Worm (Caenorhabditis elegans) whole organism, L1 larva: ENCODE measurements around the gene sre-9.
A peak's percentile ranks its signal among the peaks of the same experiment; 100 is the strongest.

Experiments
- C04F5.9 ChIP-seq: sonication (generic microtip); optimal IDR thresholded peaks from 2 replicates; lab custom pipeline; 2016; ENCODE audit warnings: missing genetic modification characterization, missing compliant biosample characterization
- aha-1 ChIP-seq: fragments of 150-350 bp; optimal IDR thresholded peaks from 2 replicates; lab custom pipeline; 2014; ENCODE audit warnings: missing biosample characterization, missing genetic modification characterization
- alr-1 ChIP-seq: fragments of 200-800 bp; sonication (Bioruptor generic); optimal IDR thresholded peaks from 2 replicates; lab custom pipeline; 2018; ENCODE audit warnings: borderline replicate concordance, mild to moderate bottlenecking, missing genetic modification characterization, missing compliant biosample characterization
- aly-2 ChIP-seq: fragments of 150-350 bp; optimal IDR thresholded peaks from 2 replicates; lab custom pipeline; 2014; ENCODE audit warnings: missing biosample characterization, missing genetic modification characterization
- ceh-82 ChIP-seq, 3 experiments: fragments of 150-350 bp in 1 of 3; sonication (generic microtip) in 2 of 3; optimal IDR thresholded peaks; 2 replicates each; lab custom pipeline; 2014 to 2017; ENCODE audit warnings: missing biosample characterization in 3 of 3, missing genetic modification characterization in 3 of 3
- dpl-1 ChIP-seq, 3 experiments: fragments of 150-350 bp in 2 of 3; sonication (generic microtip) in 1 of 3; optimal IDR thresholded peaks; 2 replicates each; lab custom pipeline; 2014 to 2017; ENCODE audit warnings: missing biosample characterization in 3 of 3, missing genetic modification characterization in 3 of 3, missing genetic modification reagents in 3 of 3
- dsc-1 ChIP-seq: sonication (generic microtip); optimal IDR thresholded peaks from 2 replicates; lab custom pipeline; 2016; ENCODE audit warnings: mild to moderate bottlenecking, missing genetic modification characterization, missing compliant biosample characterization
- egl-13 ChIP-seq: sonication (generic microtip); optimal IDR thresholded peaks from 2 replicates; lab custom pipeline; 2016; ENCODE audit warnings: missing genotype, missing genetic modification reagents, missing genetic modification characterization, missing compliant biosample characterization
- elt-2 ChIP-seq: sonication (generic microtip); optimal IDR thresholded peaks from 2 replicates; lab custom pipeline; 2016; ENCODE audit warnings: missing genetic modification characterization, mild to moderate bottlenecking, inconsistent platforms, missing compliant biosample characterization, missing genetic modification reagents
- grh-1 ChIP-seq: fragments of 200-800 bp; sonication (Bioruptor generic); IDR thresholded peaks from 2 replicates; pipeline ENCODE4 v1.3.6; 2022; ENCODE audit warnings: missing genetic modification reagents, missing genetic modification characterization, missing compliant biosample characterization
- hlh-17 ChIP-seq: fragments of 200-800 bp; sonication (Bioruptor generic); optimal IDR thresholded peaks from 2 replicates; lab custom pipeline; 2018; ENCODE audit warnings: missing genetic modification characterization, mild to moderate bottlenecking, missing compliant biosample characterization, moderate library complexity, borderline replicate concordance
- hlh-4 ChIP-seq: sonication (generic microtip); optimal IDR thresholded peaks from 2 replicates; lab custom pipeline; 2016; ENCODE audit warnings: mild to moderate bottlenecking, missing genetic modification characterization, missing compliant biosample characterization
- hpl-2 ChIP-seq: fragments of 150-350 bp; optimal IDR thresholded peaks from 2 replicates; lab custom pipeline; 2014; ENCODE audit warnings: missing biosample characterization, missing genetic modification reagents, missing genetic modification characterization
- isw-1 ChIP-seq: fragments of 200-800 bp; sonication (Bioruptor generic); IDR thresholded peaks from 2 replicates; pipeline ENCODE4 v1.3.6; 2022; ENCODE audit warnings: missing genetic modification characterization, missing compliant biosample characterization
- lin-13 ChIP-seq: fragments of 150-350 bp; optimal IDR thresholded peaks from 2 replicates; lab custom pipeline; 2014; ENCODE audit warnings: missing biosample characterization, missing genetic modification reagents, missing genetic modification characterization
- lsy-2 ChIP-seq, 2 experiments: fragments of 150-350 bp; optimal IDR thresholded peaks; 2 replicates each; lab custom pipeline; 2014; ENCODE audit warnings: missing biosample characterization in 2 of 2, missing genetic modification characterization in 2 of 2
- mdl-1 ChIP-seq, 2 experiments: fragments of 150-350 bp; optimal IDR thresholded peaks; 2 replicates each; lab custom pipeline; 2014 to 2017; ENCODE audit warnings: missing biosample characterization in 2 of 2, missing genetic modification characterization in 2 of 2, inconsistent platforms in 1 of 2
- mep-1 ChIP-seq: fragments of 150-350 bp; optimal IDR thresholded peaks from 2 replicates; lab custom pipeline; 2014; ENCODE audit warnings: missing biosample characterization, missing genetic modification characterization
- nhr-11 ChIP-seq: fragments of 150-350 bp; optimal IDR thresholded peaks from 2 replicates; lab custom pipeline; 2014; ENCODE audit warnings: missing biosample characterization, missing genetic modification characterization
- nhr-12 ChIP-seq: sonication (generic microtip); optimal IDR thresholded peaks from 2 replicates; lab custom pipeline; 2017; ENCODE audit warnings: missing biosample characterization, missing genetic modification characterization
- nhr-19 ChIP-seq: fragments of 200-800 bp; sonication (Bioruptor generic); conservative IDR thresholded peaks from 2 replicates; pipeline ENCODE4 v1.3.6; 2022; ENCODE audit warnings: missing genetic modification characterization, missing compliant biosample characterization
- nhr-20 ChIP-seq: sonication (generic microtip); optimal IDR thresholded peaks from 2 replicates; lab custom pipeline; 2016; ENCODE audit warnings: mild to moderate bottlenecking, missing genetic modification characterization, missing compliant biosample characterization
- nhr-47 ChIP-seq: sonication (generic microtip); optimal IDR thresholded peaks from 2 replicates; lab custom pipeline; 2016; ENCODE audit warnings: mild to moderate bottlenecking, missing genetic modification characterization, moderate library complexity, missing compliant biosample characterization
- nhr-77 ChIP-seq: fragments of 150-350 bp; optimal IDR thresholded peaks from 2 replicates; lab custom pipeline; 2014; ENCODE audit warnings: missing biosample characterization, missing genetic modification characterization
- nhr-90 ChIP-seq: sonication (generic microtip); optimal IDR thresholded peaks from 2 replicates; lab custom pipeline; 2016; ENCODE audit warnings: mild to moderate bottlenecking, missing genetic modification characterization, missing compliant biosample characterization; ENCODE audit not compliant: poor library complexity
- snu-23 ChIP-seq: sonication (generic microtip); optimal IDR thresholded peaks from 2 replicates; lab custom pipeline; 2016; ENCODE audit warnings: missing genetic modification characterization, missing compliant biosample characterization
- sup-37 ChIP-seq: fragments of 200-800 bp; sonication (Bioruptor generic); optimal IDR thresholded peaks from 2 replicates; lab custom pipeline; 2018; ENCODE audit warnings: mild to moderate bottlenecking, missing genetic modification characterization, missing compliant biosample characterization
- tlp-1 ChIP-seq: fragments of 150-350 bp; optimal IDR thresholded peaks from 2 replicates; lab custom pipeline; 2014; ENCODE audit warnings: missing biosample characterization, missing genetic modification characterization
- unc-130 ChIP-seq: fragments of 150-350 bp; optimal IDR thresholded peaks from 2 replicates; lab custom pipeline; 2017; ENCODE audit warnings: missing biosample characterization, missing genetic modification characterization, inconsistent platforms
- unc-98 ChIP-seq: fragments of 200-800 bp; sonication (Bioruptor generic); IDR thresholded peaks from 2 replicates; pipeline ENCODE4 v1.3.6; 2022; ENCODE audit warnings: missing genetic modification characterization, missing compliant biosample characterization
- vab-15 ChIP-seq: sonication (generic microtip); optimal IDR thresholded peaks from 2 replicates; lab custom pipeline; 2017; ENCODE audit warnings: missing genotype, mild to moderate bottlenecking, missing genetic modification characterization, missing compliant biosample characterization
- xbp-1 ChIP-seq: sonication (generic microtip); optimal IDR thresholded peaks from 2 replicates; lab custom pipeline; 2016; ENCODE audit warnings: missing genetic modification characterization, missing compliant biosample characterization

The sre-9 gene

DNA sequence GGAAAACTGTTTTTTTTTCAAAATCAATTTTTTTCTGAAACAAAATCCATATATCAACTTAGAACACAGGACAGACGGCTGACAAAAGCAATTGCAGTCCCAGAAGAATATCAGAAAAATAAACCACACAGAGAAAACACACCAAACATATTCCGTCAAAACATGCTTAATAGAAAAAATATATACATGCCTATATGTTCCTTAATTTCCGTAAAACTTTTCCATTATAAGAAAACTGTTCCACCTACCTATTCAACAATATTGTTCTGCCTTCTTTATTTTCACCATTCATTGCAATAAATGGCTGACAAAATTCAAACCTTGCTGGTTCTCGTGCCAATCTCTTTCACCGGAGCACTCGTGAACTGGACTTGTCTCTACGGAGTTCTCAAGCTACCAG, 36.6 kb downstream of the sre-9 start, which contains the start of gene srx-63:
srx-63 (plus strand) TSS at position 301 of the 400 bp plus-strand sequence.
- TF ChIP-seq isw-1 (no peak), dsc-1 (tag; lab: Kevin White, UChicago) (no peak), tlp-1 (tag; lab: Kevin White, UChicago) (no peak), unc-98 (GFP tag; lab: Robert Waterston, UW) (no peak), nhr-77 (no peak), nhr-47 (tag; lab: Kevin White, UChicago) (no peak), hlh-17 (no peak), nhr-12 (no peak), vab-15 (tag; lab: Kevin White, UChicago) (no peak), xbp-1 (no peak), aly-2 (no peak), nhr-20 (no peak)

DNA sequence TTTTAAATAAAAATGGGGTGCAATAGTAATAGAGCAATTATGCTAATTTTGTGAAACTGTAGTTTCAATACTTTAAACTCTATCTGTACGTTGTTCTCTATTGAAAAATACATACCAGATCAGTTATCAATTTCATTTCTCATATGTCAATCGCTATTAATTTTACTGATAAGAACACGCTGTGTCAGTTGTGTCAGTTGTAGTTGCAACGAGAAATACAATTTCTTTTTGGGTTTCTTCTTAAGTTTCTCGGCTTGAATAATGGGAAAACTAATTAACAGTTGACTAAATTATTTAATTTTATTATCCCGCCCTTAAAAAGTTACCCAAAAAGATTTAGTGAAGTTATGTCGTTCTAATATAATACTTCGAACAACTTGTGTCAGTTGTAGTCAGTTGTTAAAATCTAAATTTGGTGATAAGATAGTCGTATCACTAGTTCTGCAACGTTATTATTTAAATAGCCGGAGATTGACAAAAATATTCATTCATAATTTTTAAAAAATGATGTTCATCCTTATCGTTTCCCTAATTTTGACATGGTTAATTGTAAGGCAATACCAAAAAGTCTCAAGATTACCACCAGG, 41.2 kb downstream of the sre-9 start, which contains the start of gene cyp-35A5:
cyp-35A5 (plus strand) TSS at position 435 of the 587 bp plus-strand sequence.
- TF ChIP-seq nhr-20: peak; percentile 2
- no peak for TF ChIP-seq vab-15 (tag; lab: Kevin White, UChicago)
- TF ChIP-seq alr-1: no peak
- no peak for TF ChIP-seq nhr-77
- no peak for TF ChIP-seq snu-23 (GFP tag; lab: Kevin White, UChicago)
- TF ChIP-seq mdl-1 (tag; optimal IDR thresholded peaks at IDR 0.05; lab: Kevin White, UChicago): no peak
- no peak for TF ChIP-seq lin-13 (GFP tag; lab: Kevin White, UChicago)
- peak; percentile 85 for TF ChIP-seq elt-2 (tag; lab: Kevin White, UChicago)
- no peak for TF ChIP-seq nhr-11 (tag; lab: Kevin White, UChicago)

- TF ChIP-seq unc-130 (tag; lab: Kevin White, UChicago) (no peak), hlh-4 (tag; lab: Kevin White, UChicago) (no peak), isw-1 (no peak), aha-1 (tag; lab: Kevin White, UChicago) (no peak), unc-98 (GFP tag; lab: Robert Waterston, UW) (no peak), hpl-2 (GFP tag; lab: Kevin White, UChicago) (no peak), nhr-11 (tag; lab: Kevin White, UChicago) (no peak), lsy-2 (tag; optimal IDR thresholded peaks at IDR 0.05; lab: Kevin White, UChicago) (no peak), aly-2 (no peak), dsc-1 (tag; lab: Kevin White, UChicago) (no peak), vab-15 (tag; lab: Kevin White, UChicago) (no peak), nhr-12 (no peak), sup-37 (GFP tag; lab: Kevin White, UChicago) (no peak)
These were observed 44.0 kb downstream of the sre-9 start, which contains the start of gene cyp-35B1 for ce11 chrV:3938789-3939188. TSS of gene cyp-35B1 (plus strand) at chrV:3939032.

DNA sequence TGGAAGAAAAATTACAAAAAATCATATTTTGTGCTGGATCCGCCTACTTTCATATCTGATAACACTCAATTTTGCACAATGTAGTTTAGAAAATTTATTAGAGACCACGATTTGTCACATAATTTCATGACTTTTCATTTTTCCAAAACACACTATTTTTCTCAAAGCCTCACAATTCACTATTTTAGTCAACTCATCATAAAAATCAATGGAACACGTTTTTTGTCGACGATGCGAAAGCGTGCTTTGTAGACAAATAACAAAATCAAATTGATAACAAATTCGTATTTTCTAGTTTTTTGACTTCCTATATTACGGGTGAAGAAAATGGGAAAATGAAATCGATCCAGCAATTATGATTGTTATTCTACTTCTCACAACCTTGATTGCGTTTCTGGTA, 47.1 kb downstream of the sre-9 start, which contains the start of gene cyp-35B2:
cyp-35B2 (plus strand) TSS at position 301 of the 400 bp plus-strand sequence.
- TF ChIP-seq egl-13 (tag; lab: Kevin White, UChicago): no peak
- no peak for TF ChIP-seq C04F5.9 (tag; lab: Kevin White, UChicago)
- TF ChIP-seq grh-1 (GFP tag; lab: Robert Waterston, UW): no peak
- TF ChIP-seq dsc-1 (tag; lab: Kevin White, UChicago): no peak
- no peak for TF ChIP-seq isw-1
- TF ChIP-seq hlh-17: no peak
- no peak for TF ChIP-seq dpl-1 (GFP tag; optimal IDR thresholded peaks at IDR 0.05; lab: Kevin White, UChicago)
- TF ChIP-seq nhr-77: no peak
- no peak for TF ChIP-seq nhr-19 (GFP tag; lab: Robert Waterston, UW)
- no peak for TF ChIP-seq nhr-90
- no peak for TF ChIP-seq mep-1 (tag; lab: Kevin White, UChicago)
- no peak for TF ChIP-seq xbp-1

DNA sequence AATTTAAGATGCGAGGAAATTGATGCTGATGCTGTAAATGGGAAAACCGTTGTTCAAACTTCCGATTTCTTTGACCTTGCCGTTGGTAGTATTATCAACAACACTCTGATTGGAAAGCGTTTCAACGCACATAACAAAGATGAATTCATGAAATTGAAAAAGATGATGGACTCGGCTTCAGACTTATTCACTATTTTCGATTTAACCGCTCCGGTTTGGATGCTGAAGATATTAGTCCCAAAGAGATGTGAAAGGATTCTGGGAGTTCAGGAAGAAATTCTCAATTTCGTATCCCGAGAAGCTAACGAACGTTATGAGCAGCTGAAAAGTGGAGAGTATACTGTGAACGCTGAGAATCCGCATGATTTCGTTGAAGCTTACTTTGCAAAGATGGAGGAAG, 48.6 kb downstream of the sre-9 start:
- TF ChIP-seq ceh-82 (tag; optimal IDR thresholded peaks at IDR 0.05; lab: Kevin White, UChicago): no peak
- TF ChIP-seq, all 84 proteins: peak for 0
